Worm (Caenorhabditis elegans) whole organism, midembryonic: ENCODE results near the gene asp-12.

ENCODE experiments used
- cog-1 ChIP-seq: sonication (generic microtip); optimal IDR thresholded peaks from 2 replicates; lab custom pipeline; 2016; ENCODE audit warnings: missing genetic modification characterization, missing compliant biosample characterization
- flt-1 ChIP-seq: fragments of 200-800 bp; sonication (Bioruptor generic); IDR thresholded peaks from 2 replicates; pipeline ENCODE4 v1.3.6; 2022; ENCODE audit warnings: missing genetic modification characterization, missing compliant biosample characterization
- med-1 ChIP-seq: sonication (generic microtip); optimal IDR thresholded peaks from 2 replicates; lab custom pipeline; 2017; ENCODE audit warnings: missing genetic modification characterization, mild to moderate bottlenecking, missing compliant biosample characterization, antibody characterized with exemption, missing genetic modification reagents; ENCODE audit not compliant: insufficient read depth

DNA sequence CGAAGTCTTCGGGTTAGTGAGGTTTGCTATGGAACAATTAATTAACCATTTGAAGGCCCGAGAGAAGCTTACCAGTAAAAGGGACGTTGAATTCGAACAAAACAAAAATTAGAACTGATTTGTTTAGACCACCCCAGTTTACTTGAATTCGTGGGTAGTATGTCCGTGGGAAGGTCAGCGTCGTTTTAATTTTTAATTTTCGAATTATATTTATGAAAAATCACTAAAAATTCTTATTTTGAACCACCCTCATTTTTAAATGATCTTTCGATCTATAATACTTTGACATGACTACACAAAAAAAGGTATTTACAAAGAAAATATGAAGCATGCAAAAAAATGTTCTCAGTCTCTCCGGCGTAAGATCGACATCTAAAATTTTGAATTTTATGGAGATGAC, 23.6 kb upstream of the asp-12 start, which contains the start of gene C16D9.5:
- TF ChIP-seq cog-1 (tag; lab: Kevin White, UChicago) (no peak), flt-1 (no peak), med-1 (no peak)
